Fruit fly (Drosophila melanogaster) whole organism, embryonic: ENCODE results near the gene CG17637.

Experiments used
- Atf3 ChIP-seq: fragments of 200-800 bp; sonication (Bioruptor generic); optimal IDR thresholded peaks from 3 replicates; lab custom pipeline; 2016; ENCODE audit warnings: missing biosample characterization, missing genetic modification characterization
- C15 ChIP-seq: fragments of 200-800 bp; sonication (Bioruptor generic); IDR thresholded peaks from 3 replicates; pipeline ENCODE4 v1.3.6; 2022; ENCODE audit warnings: missing biosample characterization, missing genetic modification characterization
- CG12219 ChIP-seq: fragments of 200-800 bp; sonication (Bioruptor generic); optimal IDR thresholded peaks from 3 replicates; lab custom pipeline; 2018; ENCODE audit warnings: missing biosample characterization, mild to moderate bottlenecking, missing genetic modification characterization
- CG16813 ChIP-seq: fragments of 200-800 bp; sonication (Bioruptor generic); IDR thresholded peaks from 3 replicates; pipeline ENCODE4 v1.3.6; 2022; ENCODE audit warnings: missing biosample characterization, missing genetic modification characterization; ENCODE audit not compliant: partially characterized antibody
- CG17385 ChIP-seq: fragments of 200-800 bp; sonication (Bioruptor generic); optimal IDR thresholded peaks from 3 replicates; lab custom pipeline; 2018; ENCODE audit warnings: missing biosample characterization, mild to moderate bottlenecking, missing genetic modification characterization
- CG17829 ChIP-seq: fragments of 200-800 bp; optimal IDR thresholded peaks from 2 replicates; lab custom pipeline; 2019; ENCODE audit warnings: missing biosample characterization, mild to moderate bottlenecking, missing genetic modification characterization, moderate library complexity
- CG2116 ChIP-seq: fragments of 200-800 bp; sonication (Bioruptor generic); optimal IDR thresholded peaks from 3 replicates; lab custom pipeline; 2018; ENCODE audit warnings: missing biosample characterization, mild to moderate bottlenecking, missing genetic modification characterization
- CG32532 ChIP-seq: fragments of 200-800 bp; sonication (Bioruptor generic); IDR thresholded peaks from 2 replicates; pipeline ENCODE4 v1.3.6; 2022; ENCODE audit warnings: missing biosample characterization, missing genetic modification characterization
- CG34224 ChIP-seq: fragments of 200-800 bp; sonication (Bioruptor generic); IDR thresholded peaks from 3 replicates; pipeline ENCODE4 v1.3.6; 2022; ENCODE audit warnings: missing biosample characterization, missing genetic modification characterization; ENCODE audit not compliant: partially characterized antibody
- CG6654 ChIP-seq: fragments of 200-800 bp; sonication (Bioruptor generic); optimal IDR thresholded peaks from 2 replicates; lab custom pipeline; 2017; ENCODE audit warnings: missing biosample characterization, mild to moderate bottlenecking, missing genetic modification characterization
- CG6791 ChIP-seq: fragments of 200-800 bp; sonication (Bioruptor generic); IDR thresholded peaks from 3 replicates; pipeline ENCODE4 v1.3.6; 2022; ENCODE audit warnings: missing biosample characterization, missing genetic modification characterization; ENCODE audit not compliant: partially characterized antibody
- CG8290 ChIP-seq, 3 experiments: fragments of 200-800 bp; sonication (Bioruptor generic); optimal IDR thresholded peaks; 2 replicates each; lab custom pipeline; 2016 to 2019; ENCODE audit warnings: missing biosample characterization in 3 of 3, missing genetic modification characterization in 3 of 3, mild to moderate bottlenecking in 2 of 3, moderate library complexity in 1 of 3
- CG8765 ChIP-seq: fragments of 200-800 bp; sonication (Bioruptor generic); IDR thresholded peaks from 2 replicates; pipeline ENCODE4 v1.3.6; 2022; ENCODE audit warnings: missing biosample characterization, missing genetic modification characterization
- CrebB ChIP-seq: fragments of 200-800 bp; sonication (Bioruptor generic); optimal IDR thresholded peaks from 3 replicates; lab custom pipeline; 2018; ENCODE audit warnings: missing biosample characterization, mild to moderate bottlenecking, missing genetic modification characterization
- Ets65A ChIP-seq: fragments of 200-800 bp; sonication (Bioruptor generic); peaks from one replicate; lab custom pipeline; 2016; ENCODE audit warnings: missing biosample characterization, missing genetic modification characterization
- H15 ChIP-seq: fragments of 200-800 bp; sonication (Bioruptor generic); IDR thresholded peaks from 3 replicates; pipeline ENCODE4 v1.3.6; 2022; ENCODE audit warnings: missing biosample characterization, missing genetic modification characterization
- Hmr ChIP-seq: fragments of 200-800 bp; sonication (Bioruptor generic); optimal IDR thresholded peaks from 3 replicates; lab custom pipeline; 2017; ENCODE audit warnings: mild to moderate bottlenecking, missing biosample characterization, missing genetic modification reagents, missing genetic modification characterization
- Lpt ChIP-seq: fragments of >200 bp; optimal IDR thresholded peaks from 2 replicates; lab custom pipeline; 2018; ENCODE audit warnings: missing biosample characterization, missing genetic modification characterization
- Med ChIP-seq: fragments of 200-800 bp; sonication (Bioruptor generic); peaks from one replicate; lab custom pipeline; 2016; ENCODE audit warnings: missing biosample characterization, missing genetic modification characterization, mild to moderate bottlenecking, inconsistent platforms, moderate library complexity
- Mes4 ChIP-seq: fragments of 200-800 bp; sonication (Bioruptor generic); optimal IDR thresholded peaks from 2 replicates; lab custom pipeline; 2016; ENCODE audit warnings: missing biosample characterization, missing genetic modification characterization
- Neu2 ChIP-seq: fragments of 200-800 bp; sonication (Bioruptor generic); optimal IDR thresholded peaks from 3 replicates; lab custom pipeline; 2016; ENCODE audit warnings: missing biosample characterization, missing genetic modification characterization, borderline replicate concordance
- Oli ChIP-seq: fragments of 200-800 bp; sonication (Bioruptor generic); optimal IDR thresholded peaks from 2 replicates; lab custom pipeline; 2018; ENCODE audit warnings: missing biosample characterization, mild to moderate bottlenecking, missing genetic modification characterization, moderate library complexity
- Opbp ChIP-seq: fragments of 200-800 bp; sonication (Bioruptor generic); IDR thresholded peaks from 3 replicates; pipeline ENCODE4 v1.3.6; 2022; ENCODE audit warnings: missing biosample characterization, missing genetic modification characterization; ENCODE audit not compliant: partially characterized antibody
- Pdp1 ChIP-seq, 2 experiments: fragments of 200-800 bp; sonication (Bioruptor generic); optimal IDR thresholded peaks; 3 replicates each; lab custom pipeline; 2016; ENCODE audit warnings: missing biosample characterization in 2 of 2, missing genetic modification characterization in 2 of 2, mild to moderate bottlenecking in 1 of 2, moderate library complexity in 1 of 2
- TFAM ChIP-seq: fragments of 200-800 bp; sonication (Bioruptor generic); optimal IDR thresholded peaks from 2 replicates; lab custom pipeline; 2017; ENCODE audit warnings: missing biosample characterization, missing genetic modification characterization, inconsistent platforms
- br ChIP-seq: fragments of >200 bp; optimal IDR thresholded peaks from 2 replicates; lab custom pipeline; 2017
- cg ChIP-seq: fragments of 200-800 bp; sonication (Bioruptor generic); optimal IDR thresholded peaks from 3 replicates; lab custom pipeline; 2019; ENCODE audit warnings: missing biosample characterization, mild to moderate bottlenecking, missing genetic modification characterization, moderate library complexity
- chinmo ChIP-seq: fragments of 200-800 bp; sonication (Bioruptor generic); IDR thresholded peaks from 4 replicates; pipeline ENCODE4 v1.3.6; 2022; ENCODE audit warnings: missing biosample characterization, missing genetic modification characterization; ENCODE audit not compliant: partially characterized antibody
- ci ChIP-seq: fragments of 200-800 bp; sonication (Bioruptor generic); IDR thresholded peaks from 3 replicates; pipeline ENCODE4 v1.3.6; 2022; ENCODE audit warnings: missing biosample characterization, missing genetic modification characterization
- croc ChIP-seq: fragments of 200-800 bp; sonication (Bioruptor generic); conservative IDR thresholded peaks from 3 replicates; pipeline ENCODE4 v1.3.6; 2022; ENCODE audit warnings: missing biosample characterization, missing genetic modification characterization
- crol ChIP-seq: fragments of 200-800 bp; sonication (Bioruptor generic); IDR thresholded peaks from 2 replicates; pipeline ENCODE4 v1.3.6; 2022; ENCODE audit warnings: missing biosample characterization, missing genetic modification characterization
- gcm ChIP-seq: fragments of 200-800 bp; sonication (Bioruptor generic); optimal IDR thresholded peaks from 2 replicates; lab custom pipeline; 2019; ENCODE audit warnings: missing biosample characterization, mild to moderate bottlenecking, missing genetic modification characterization, moderate library complexity
- grn ChIP-seq: fragments of 200-800 bp; sonication (Bioruptor generic); optimal IDR thresholded peaks from 3 replicates; lab custom pipeline; 2017; ENCODE audit warnings: missing biosample characterization, missing genetic modification characterization
- ham ChIP-seq: fragments of 200-800 bp; sonication (Bioruptor generic); IDR thresholded peaks from 2 replicates; pipeline ENCODE4 v1.3.6; 2022; ENCODE audit warnings: missing biosample characterization, missing genetic modification characterization
- hb ChIP-seq: fragments of 200-800 bp; sonication (Bioruptor generic); IDR thresholded peaks from 3 replicates; pipeline ENCODE4 v1.3.6; 2022; ENCODE audit warnings: missing biosample characterization, missing genetic modification characterization; ENCODE audit not compliant: partially characterized antibody
- knrl ChIP-seq: fragments of 200-800 bp; sonication (Bioruptor generic); IDR thresholded peaks from 3 replicates; pipeline ENCODE4 v1.3.6; 2022; ENCODE audit warnings: missing biosample characterization, missing genetic modification characterization; ENCODE audit not compliant: partially characterized antibody
- lab ChIP-seq: fragments of 200-800 bp; sonication (Bioruptor generic); optimal IDR thresholded peaks from 3 replicates; lab custom pipeline; 2017; ENCODE audit warnings: missing biosample characterization, missing genetic modification characterization, mild to moderate bottlenecking, moderate library complexity, missing genetic modification reagents
- maf-S ChIP-seq: fragments of 200-800 bp; sonication (Bioruptor generic); optimal IDR thresholded peaks from 2 replicates; lab custom pipeline; 2016; ENCODE audit warnings: missing biosample characterization, missing genetic modification characterization
- mirr ChIP-seq: fragments of 200-800 bp; sonication (Bioruptor generic); optimal IDR thresholded peaks from 3 replicates; lab custom pipeline; 2018; ENCODE audit warnings: missing biosample characterization, mild to moderate bottlenecking, missing genetic modification characterization
- org-1 ChIP-seq: fragments of 200-800 bp; sonication (Bioruptor generic); optimal IDR thresholded peaks from 2 replicates; lab custom pipeline; 2017; ENCODE audit warnings: missing biosample characterization, missing genetic modification characterization
- pros ChIP-seq: fragments of 200-800 bp; sonication (Bioruptor generic); optimal IDR thresholded peaks from 3 replicates; lab custom pipeline; 2019; ENCODE audit warnings: missing biosample characterization, mild to moderate bottlenecking, missing genetic modification characterization, moderate library complexity
- stwl ChIP-seq: fragments of 200-800 bp; sonication (Bioruptor generic); optimal IDR thresholded peaks from 3 replicates; lab custom pipeline; 2018; ENCODE audit warnings: missing biosample characterization, mild to moderate bottlenecking, missing genetic modification characterization, moderate library complexity
- trem ChIP-seq: fragments of 200-800 bp; optimal IDR thresholded peaks from 3 replicates; lab custom pipeline; 2019; ENCODE audit warnings: missing biosample characterization, mild to moderate bottlenecking, missing genetic modification characterization, moderate library complexity
- vvl ChIP-seq: fragments of 200-800 bp; sonication (Bioruptor generic); IDR thresholded peaks from 2 replicates; pipeline ENCODE4 v1.3.6; 2022; ENCODE audit warnings: missing biosample characterization, missing genetic modification characterization

Gene CG17637

dm6 chr3L:20530347-20531177 lies 26.6 kb downstream of the CG17637 start:
- TF ChIP-seq CG8290 (GFP tag; optimal IDR thresholded peaks at IDR 0.05; lab: Kevin White, UChicago) = peak; percentile 27
- peak; percentile 41 to 46 for TF ChIP-seq CG8290 (tag; optimal IDR thresholded peaks at IDR 0.05; lab: Kevin White, UChicago)
- 0 out of 3 replicates have a peak, but pooled peaks have one; percentile 31 for TF ChIP-seq Opbp (GFP tag; lab: Robert Waterston, UW)
- TF ChIP-seq CG2116 = peak; percentile 16
- TF ChIP-seq stwl (tag; lab: Kevin White, UChicago) = peak; percentile 53
- no peak for TF ChIP-seq pros
- TF ChIP-seq Ets65A = peak; percentile 60
- TF ChIP-seq Hmr = peak; percentile 14
- TF ChIP-seq Pdp1 (GFP tag; optimal IDR thresholded peaks at IDR 0.05; lab: Kevin White, UChicago) = peak in 1 of 2 experiments; percentile 18
- TF ChIP-seq hb (GFP tag; lab: Robert Waterston, UW) = no peak
- TF ChIP-seq CG17829 (tag; lab: Kevin White, UChicago) = peak; percentile 99
- TF ChIP-seq C15 = 0 out of 3 replicates have a peak, but pooled peaks have one; percentile 22
- TF ChIP-seq lab (GFP tag; lab: Kevin White, UChicago) = peak; percentile 46
- no peak for TF ChIP-seq TFAM (GFP tag; lab: Kevin White, UChicago)
- 0 out of 3 replicates have a peak, but pooled peaks have one; percentile 9 for TF ChIP-seq CG6791 (GFP tag; lab: Robert Waterston, UW)
- TF ChIP-seq grn (GFP tag; lab: Kevin White, UChicago) = peak; percentile 63
- no peak for TF ChIP-seq CrebB (tag; lab: Kevin White, UChicago)
- peak; percentile 66 for TF ChIP-seq Med (GFP tag; lab: Kevin White, UChicago)
- TF ChIP-seq ham (GFP tag; lab: Robert Waterston, UW) = no peak
- 0 out of 2 replicates have a peak, but pooled peaks have one; percentile 6 for TF ChIP-seq vvl (GFP tag; lab: Robert Waterston, UW)
- TF ChIP-seq Neu2 (GFP tag; lab: Kevin White, UChicago) = no peak
- no peak for TF ChIP-seq croc (GFP tag; lab: Robert Waterston, UW)
- TF ChIP-seq CG17385 = no peak
- 0 out of 4 replicates have a peak, but pooled peaks have one; percentile 40 for TF ChIP-seq chinmo (GFP tag; lab: Robert Waterston, UW)
- TF ChIP-seq mirr (GFP tag; lab: Kevin White, UChicago) = peak; percentile 8

- TF ChIP-seq gcm (peak; percentile 29), CG6791 (GFP tag; lab: Robert Waterston, UW) (peak; percentile 57; the same call in 1 of the 3 replicates), CG32532 (GFP tag; lab: Robert Waterston, UW) (peak; percentile 36; the same call in 1 of the 2 replicates), Ets65A (peak; percentile 2), CG16813 (GFP tag; lab: Robert Waterston, UW) (no peak), Oli (tag; lab: Kevin White, UChicago) (no peak), Pdp1 (GFP tag; optimal IDR thresholded peaks at IDR 0.05; lab: Kevin White, UChicago) (peak in 1 of 2 experiments; percentile 39), chinmo (GFP tag; lab: Robert Waterston, UW) (0 out of 4 replicates have a peak, but pooled peaks have one; percentile 46)
These were observed 27.3 kb downstream of the CG17637 start for dm6 chr3L:20531257-20531656.

- TF ChIP-seq CG34224 (GFP tag; lab: Robert Waterston, UW) = no peak
- no peak for TF ChIP-seq Atf3
- TF ChIP-seq knrl (GFP tag; lab: Robert Waterston, UW) = no peak
- no peak for TF ChIP-seq H15 (GFP tag; lab: Robert Waterston, UW)
- TF ChIP-seq trem = no peak
- TF ChIP-seq CG6654 = no peak
- TF ChIP-seq C15 = no peak
- no peak for TF ChIP-seq CG8765
- TF ChIP-seq ci = no peak
- no peak for TF ChIP-seq cg (GFP tag; lab: Kevin White, UChicago)
- TF ChIP-seq maf-S (GFP tag; lab: Kevin White, UChicago) = no peak
- TF ChIP-seq Lpt (GFP tag; lab: Kevin White, UChicago) = no peak
- no peak for TF ChIP-seq br (lab: Kevin White, UChicago)
- no peak for TF ChIP-seq CG12219 (GFP tag; lab: Kevin White, UChicago)
- no peak for TF ChIP-seq crol (GFP tag; lab: Robert Waterston, UW)
- no peak for TF ChIP-seq Mes4 (GFP tag; lab: Kevin White, UChicago)
- TF ChIP-seq org-1 (GFP tag; lab: Kevin White, UChicago) = no peak
- TF ChIP-seq, all 482 proteins: peak for 0
These were observed 29.4 kb downstream of the CG17637 start, which contains the start of gene CG13250 for dm6 chr3L:20533409-20533808. CG13250 (plus strand) TSS chr3L:20533709.
